Fruit fly (Drosophila melanogaster) Kc167 (cell line): ENCODE results near the gene Mst84B.

Source experiments
- Myc ChIP-seq: fragments of >200 bp; optimal IDR thresholded peaks from 2 replicates; lab custom pipeline; 2017; ENCODE audit warnings: missing external identifiers
- Sin3A ChIP-seq: fragments of >200 bp; optimal IDR thresholded peaks from 2 replicates; lab custom pipeline; 2018; ENCODE audit warnings: missing external identifiers
- h ChIP-seq: fragments of >200 bp; optimal IDR thresholded peaks from 3 replicates; lab custom pipeline; 2018; ENCODE audit warnings: missing external identifiers
- insv ChIP-seq: fragments of >200 bp; optimal IDR thresholded peaks from 3 replicates; lab custom pipeline; 2018; ENCODE audit warnings: missing external identifiers
- psq ChIP-seq: fragments of >200 bp; optimal IDR thresholded peaks from 2 replicates; lab custom pipeline; 2017; ENCODE audit warnings: missing external identifiers
- ttk ChIP-seq: sonication (Bioruptor generic); optimal IDR thresholded peaks from 2 replicates; lab custom pipeline; 2017; ENCODE audit warnings: missing external identifiers

- no peak for TF ChIP-seq insv
- no peak for TF ChIP-seq Sin3A (lab: Kevin White, UChicago)
- TF ChIP-seq h (lab: Kevin White, UChicago): no peak
- TF ChIP-seq psq (lab: Kevin White, UChicago): no peak
- no peak for TF ChIP-seq Myc (lab: Kevin White, UChicago)
- TF ChIP-seq ttk (lab: Kevin White, UChicago): no peak
Measured at dm6 chr3R:7054286-7054685, 7.7 kb upstream of the Mst84B start, which contains the start of gene CG1979.
